Fruit fly (Drosophila melanogaster): ENCODE results near the gene CG12783.

DNA sequence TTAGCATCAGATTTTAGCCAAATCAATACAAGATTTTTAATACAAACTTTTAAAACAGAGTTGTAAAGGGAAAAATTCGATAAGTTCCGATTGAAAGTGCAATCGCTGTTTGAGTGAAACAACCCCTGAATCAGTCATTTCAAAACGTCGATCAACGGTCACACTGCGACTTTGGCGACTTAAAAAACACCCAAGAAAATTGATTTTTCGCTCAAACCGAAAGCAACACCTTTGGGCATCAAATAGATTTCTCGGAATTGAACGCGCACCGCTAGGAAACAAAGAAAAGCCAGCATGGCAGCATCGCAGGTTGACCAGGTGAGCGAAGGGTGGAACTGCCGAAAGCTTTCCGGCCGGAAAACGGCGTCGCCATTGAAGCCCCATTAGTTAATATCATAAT lies 30.4 kb upstream of the CG12783 start, which contains the start of gene Arl6IP1:
- TF ChIP-seq usp (GFP tag; optimal IDR thresholded peaks at IDR 0.05) (no peak), pan (optimal IDR thresholded peaks at IDR 0.05) (no peak), EcR (GFP tag; optimal IDR thresholded peaks at IDR 0.05) (no peak), Dll (optimal IDR thresholded peaks at IDR 0.05) (no peak), psq (optimal IDR thresholded peaks at IDR 0.05) (no peak)
